Worm (Caenorhabditis elegans) whole organism, L3 larva: Measurements from ENCODE around the gene ceh-13.
A peak's percentile ranks its signal among the peaks of the same experiment; 100 is the strongest.

ENCODE experiments used
- R02D3.7 ChIP-seq: fragments of 150-350 bp; optimal IDR thresholded peaks from 2 replicates; lab custom pipeline; 2014; ENCODE audit warnings: missing biosample characterization, missing genetic modification characterization
- ZK546.5 ChIP-seq: sonication (generic microtip); optimal IDR thresholded peaks from 2 replicates; lab custom pipeline; 2017; ENCODE audit warnings: missing biosample characterization, missing genetic modification characterization
- aly-2 ChIP-seq: fragments of 150-350 bp; optimal IDR thresholded peaks from 2 replicates; lab custom pipeline; 2014; ENCODE audit warnings: missing biosample characterization, missing genetic modification characterization
- ama-1 ChIP-seq: fragments of 150-350 bp; optimal IDR thresholded peaks from 2 replicates; lab custom pipeline; 2018
- ceh-16 ChIP-seq: sonication (generic microtip); optimal IDR thresholded peaks from 2 replicates; lab custom pipeline; 2017; ENCODE audit warnings: missing biosample characterization, missing genetic modification characterization
- ceh-28 ChIP-seq: fragments of 150-350 bp; optimal IDR thresholded peaks from 2 replicates; lab custom pipeline; 2014; ENCODE audit warnings: missing biosample characterization, missing genetic modification reagents, missing genetic modification characterization
- ceh-82 ChIP-seq: fragments of 150-350 bp; optimal IDR thresholded peaks from 2 replicates; lab custom pipeline; 2014; ENCODE audit warnings: missing biosample characterization, missing genetic modification characterization
- egl-27 ChIP-seq: sonication (generic microtip); optimal IDR thresholded peaks from 4 replicates; lab custom pipeline; 2017; ENCODE audit warnings: missing biosample characterization, missing genetic modification reagents, missing genetic modification characterization
- egl-5 ChIP-seq: fragments of 150-350 bp; optimal IDR thresholded peaks from 2 replicates; lab custom pipeline; 2017; ENCODE audit warnings: missing biosample characterization, missing genetic modification reagents, missing genetic modification characterization, inconsistent platforms
- elt-1 ChIP-seq: fragments of 150-350 bp; optimal IDR thresholded peaks from 2 replicates; lab custom pipeline; 2014; ENCODE audit warnings: missing biosample characterization, missing genetic modification characterization
- elt-2 ChIP-seq: sonication (generic microtip); optimal IDR thresholded peaks from 2 replicates; lab custom pipeline; 2016; ENCODE audit warnings: missing genetic modification reagents, mild to moderate bottlenecking, missing genetic modification characterization, missing compliant biosample characterization
- elt-3 ChIP-seq, 3 experiments: fragments of 150-350 bp in 1 of 3; sonication (generic microtip) in 2 of 3; optimal IDR thresholded peaks; 2 replicates in 2 of 3; 4 replicates in 1 of 3; lab custom pipeline; 2014 to 2017; ENCODE audit warnings: missing biosample characterization in 3 of 3, missing genetic modification characterization in 3 of 3
- eor-1 ChIP-seq, 2 experiments: fragments of 150-350 bp; optimal IDR thresholded peaks; 2 replicates each; lab custom pipeline; 2014 to 2018; ENCODE audit warnings: missing biosample characterization in 2 of 2, missing genetic modification characterization in 2 of 2
- fkh-10 ChIP-seq: sonication (generic microtip); optimal IDR thresholded peaks from 2 replicates; lab custom pipeline; 2017; ENCODE audit warnings: missing biosample characterization, missing genetic modification reagents, missing genetic modification characterization
- fos-1 ChIP-seq: fragments of 150-350 bp; optimal IDR thresholded peaks from 2 replicates; lab custom pipeline; 2014; ENCODE audit warnings: missing biosample characterization, missing genetic modification characterization
- hmg-11 ChIP-seq: sonication (generic microtip); optimal IDR thresholded peaks from 2 replicates; lab custom pipeline; 2016; ENCODE audit warnings: missing genetic modification characterization, missing compliant biosample characterization
- jun-1 ChIP-seq: fragments of 150-350 bp; optimal IDR thresholded peaks from 2 replicates; lab custom pipeline; 2014; ENCODE audit warnings: missing biosample characterization, missing genetic modification reagents, missing genetic modification characterization
- lin-15B ChIP-seq: fragments of 150-350 bp; optimal IDR thresholded peaks from 2 replicates; lab custom pipeline; 2014; ENCODE audit warnings: missing biosample characterization, missing genetic modification characterization
- lin-39 ChIP-seq: fragments of 150-350 bp; optimal IDR thresholded peaks from 2 replicates; lab custom pipeline; 2018; ENCODE audit warnings: missing biosample characterization, missing genetic modification reagents, missing genetic modification characterization
- lsy-12 ChIP-seq: sonication (generic microtip); optimal IDR thresholded peaks from 2 replicates; lab custom pipeline; 2016; ENCODE audit warnings: mild to moderate bottlenecking, missing genetic modification characterization, missing compliant biosample characterization
- mdl-1 ChIP-seq: fragments of 150-350 bp; optimal IDR thresholded peaks from 2 replicates; lab custom pipeline; 2014; ENCODE audit warnings: missing biosample characterization, missing genetic modification characterization
- nfya-1 ChIP-seq: sonication (generic microtip); optimal IDR thresholded peaks from 2 replicates; lab custom pipeline; 2017; ENCODE audit warnings: missing genetic modification characterization, mild to moderate bottlenecking, missing compliant biosample characterization, antibody characterized with exemption, moderate library complexity; ENCODE audit not compliant: insufficient read depth
- nhr-11 ChIP-seq: fragments of 150-350 bp; optimal IDR thresholded peaks from 2 replicates; lab custom pipeline; 2014; ENCODE audit warnings: missing biosample characterization, missing genetic modification characterization
- nhr-12 ChIP-seq: fragments of 150-350 bp; optimal IDR thresholded peaks from 2 replicates; lab custom pipeline; 2014; ENCODE audit warnings: missing biosample characterization, missing genetic modification characterization
- nhr-23 ChIP-seq: fragments of 150-350 bp; optimal IDR thresholded peaks from 2 replicates; lab custom pipeline; 2014; ENCODE audit warnings: missing biosample characterization, missing genetic modification reagents, missing genetic modification characterization
- nhr-25 ChIP-seq: sonication (generic microtip); optimal IDR thresholded peaks from 2 replicates; lab custom pipeline; 2017; ENCODE audit warnings: missing biosample characterization, missing genetic modification characterization
- nhr-67 ChIP-seq: fragments of 150-350 bp; optimal IDR thresholded peaks from 2 replicates; lab custom pipeline; 2014; ENCODE audit warnings: missing biosample characterization, missing genetic modification characterization
- nhr-77 ChIP-seq: fragments of 150-350 bp; optimal IDR thresholded peaks from 2 replicates; lab custom pipeline; 2014; ENCODE audit warnings: missing biosample characterization, missing genetic modification characterization
- pha-4 ChIP-seq: fragments of 150-350 bp; optimal IDR thresholded peaks from 2 replicates; lab custom pipeline; 2014; ENCODE audit warnings: missing biosample characterization, missing genetic modification reagents, missing genetic modification characterization
- pqm-1 ChIP-seq: fragments of 150-350 bp; optimal IDR thresholded peaks from 2 replicates; lab custom pipeline; 2017; ENCODE audit warnings: missing biosample characterization, missing genetic modification characterization, inconsistent platforms
- skn-1 ChIP-seq: fragments of 150-350 bp; optimal IDR thresholded peaks from 2 replicates; lab custom pipeline; 2014; ENCODE audit warnings: missing biosample characterization, missing genetic modification characterization
- snpc-4 ChIP-seq: fragments of 150-350 bp; optimal IDR thresholded peaks from 2 replicates; lab custom pipeline; 2014; ENCODE audit warnings: missing biosample characterization, missing genetic modification characterization
- unc-62 ChIP-seq: fragments of 150-350 bp; sonication (generic microtip); optimal IDR thresholded peaks from 4 replicates; lab custom pipeline; 2014; ENCODE audit warnings: missing biosample characterization, missing genetic modification reagents, missing genetic modification characterization
- ztf-11 ChIP-seq: fragments of 150-350 bp; optimal IDR thresholded peaks from 2 replicates; lab custom pipeline; 2014; ENCODE audit warnings: missing biosample characterization, missing genetic modification characterization

ceh-13 gene

DNA sequence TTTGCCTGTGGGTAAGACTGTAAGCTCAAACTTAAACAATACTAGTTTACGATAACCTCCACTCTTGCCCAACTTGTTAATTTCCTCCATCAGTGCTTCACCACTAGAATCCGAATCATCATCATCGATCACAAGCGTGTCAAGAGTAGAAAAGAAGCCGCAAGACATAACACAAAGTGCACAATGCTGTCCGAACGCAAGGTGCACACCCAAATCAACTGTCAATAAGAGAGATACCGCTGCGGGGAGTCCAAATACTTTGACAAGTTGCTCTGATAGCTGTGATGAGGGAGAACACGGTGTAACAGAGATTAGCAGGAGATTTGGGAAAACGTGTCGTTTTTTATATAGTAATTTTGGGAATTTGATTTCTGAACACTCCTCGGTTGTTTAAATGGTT, 24.1 kb upstream of the ceh-13 start:
- no peak for TF ChIP-seq snpc-4 (tag; lab: Kevin White, UChicago)
- TF ChIP-seq pqm-1, result no peak
- no peak for TF ChIP-seq nhr-67 (tag; lab: Kevin White, UChicago)
- TF ChIP-seq hmg-11 (tag; lab: Kevin White, UChicago), result no peak
- no peak for TF ChIP-seq lsy-12 (tag; lab: Kevin White, UChicago)
- no peak for TF ChIP-seq R02D3.7 (tag; lab: Kevin White, UChicago)
- no peak for TF ChIP-seq elt-1
- TF ChIP-seq egl-27 (tag; lab: Kevin White, UChicago), result no peak
- no peak for TF ChIP-seq nhr-25 (tag; lab: Kevin White, UChicago)
- no peak for TF ChIP-seq nhr-23
- no peak for TF ChIP-seq unc-62 (GFP tag; lab: Kevin White, UChicago)
- no peak for TF ChIP-seq skn-1 (tag; lab: Kevin White, UChicago)
- TF ChIP-seq mdl-1, result no peak

DNA sequence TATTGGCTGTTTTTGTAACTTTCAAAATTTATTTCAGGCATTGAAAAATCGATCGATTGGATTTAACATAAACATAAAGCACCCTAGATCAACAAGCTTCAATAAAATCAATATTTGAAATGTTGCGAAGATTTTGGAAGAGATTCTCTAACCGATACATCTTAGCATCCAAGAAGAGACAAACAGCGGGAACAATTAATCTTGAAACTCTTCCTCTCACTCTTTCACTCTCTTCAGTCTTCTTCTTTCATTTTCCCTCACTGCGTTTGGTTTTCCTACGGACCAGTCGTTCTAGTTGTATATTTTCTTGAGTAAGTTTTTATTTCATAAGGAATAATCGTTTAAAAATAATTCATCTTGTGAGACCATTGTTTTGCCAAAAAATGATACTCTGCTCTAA, 22.4 kb upstream of the ceh-13 start:
- TF ChIP-seq ceh-28 (tag; lab: Kevin White, UChicago), result peak; percentile 17
- no peak for TF ChIP-seq fkh-10 (GFP tag; lab: Kevin White, UChicago)

DNA sequence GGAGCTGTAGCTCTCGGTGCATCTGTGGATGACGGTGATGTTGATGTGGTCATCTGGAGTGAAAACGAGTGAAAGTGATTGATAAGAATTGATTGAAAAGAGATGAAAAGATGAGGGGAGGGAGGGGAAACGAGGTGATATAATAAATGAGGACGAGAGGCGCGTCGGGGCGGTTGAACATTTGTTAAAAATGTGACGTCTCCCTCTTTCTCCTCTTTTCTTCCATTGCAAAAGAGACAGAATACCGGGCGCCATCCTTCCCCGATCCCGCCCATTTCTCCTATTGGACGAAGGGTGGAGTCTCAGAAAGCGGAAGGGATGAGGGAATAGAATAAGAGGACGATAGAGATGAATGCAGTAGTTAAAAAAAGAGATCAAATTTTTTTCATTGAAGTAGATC, 20.8 kb upstream of the ceh-13 start:
- TF ChIP-seq lsy-12 (tag; lab: Kevin White, UChicago) (peak; percentile 1), nhr-25 (tag; lab: Kevin White, UChicago) (peak; percentile 47), ZK546.5 (tag; lab: Kevin White, UChicago) (no peak), lin-15B (tag; lab: Kevin White, UChicago) (no peak), hmg-11 (tag; lab: Kevin White, UChicago) (no peak), aly-2 (tag; lab: Kevin White, UChicago) (no peak), nhr-77 (no peak), eor-1 (tag; optimal IDR thresholded peaks at IDR 0.05; lab: Kevin White, UChicago) (no peak), nhr-12 (tag; lab: Kevin White, UChicago) (no peak), elt-2 (no peak), mdl-1 (no peak), nfya-1 (tag; lab: Kevin White, UChicago) (peak; percentile 99), ceh-82 (tag; lab: Kevin White, UChicago) (no peak), elt-1 (peak; percentile 51), nhr-11 (tag; lab: Kevin White, UChicago) (no peak), ceh-16 (no peak), ceh-28 (tag; lab: Kevin White, UChicago) (peak; percentile 34), ztf-11 (no peak), unc-62 (GFP tag; lab: Kevin White, UChicago) (peak; percentile 80), fkh-10 (GFP tag; lab: Kevin White, UChicago) (no peak), lin-39 (tag; lab: Kevin White, UChicago) (no peak), jun-1 (tag; lab: Kevin White, UChicago) (no peak), pqm-1 (no peak)

DNA sequence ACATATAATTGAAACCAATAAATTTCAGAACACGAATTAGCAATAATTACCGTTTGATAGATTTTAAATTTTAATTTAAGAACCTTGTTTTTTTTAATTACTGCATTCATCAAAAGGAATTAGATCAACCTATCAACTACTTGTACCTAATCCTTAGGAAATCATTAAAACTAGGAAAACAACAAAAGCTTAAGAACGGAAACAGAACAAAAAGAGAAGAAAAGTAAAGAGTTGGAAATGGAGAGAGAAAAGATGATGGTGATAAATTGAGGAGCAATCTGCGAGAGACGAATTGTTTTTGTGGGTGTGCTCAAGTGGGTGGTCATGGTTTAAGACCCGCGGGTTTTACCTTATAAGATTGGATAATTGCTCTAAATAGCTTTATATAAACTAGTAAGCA, 20.1 kb upstream of the ceh-13 start:
- TF ChIP-seq pha-4 (tag; lab: Kevin White, UChicago) (no peak), fos-1 (tag; lab: Kevin White, UChicago) (no peak), aly-2 (tag; lab: Kevin White, UChicago) (no peak), ceh-28 (tag; lab: Kevin White, UChicago) (no peak), ceh-16 (no peak), nhr-77 (no peak), ama-1 (lab: Kevin White, UChicago) (no peak), jun-1 (tag; lab: Kevin White, UChicago) (no peak), egl-5 (tag; lab: Kevin White, UChicago) (no peak), elt-3 (tag; optimal IDR thresholded peaks at IDR 0.05; lab: Kevin White, UChicago) (no peak)

DNA sequence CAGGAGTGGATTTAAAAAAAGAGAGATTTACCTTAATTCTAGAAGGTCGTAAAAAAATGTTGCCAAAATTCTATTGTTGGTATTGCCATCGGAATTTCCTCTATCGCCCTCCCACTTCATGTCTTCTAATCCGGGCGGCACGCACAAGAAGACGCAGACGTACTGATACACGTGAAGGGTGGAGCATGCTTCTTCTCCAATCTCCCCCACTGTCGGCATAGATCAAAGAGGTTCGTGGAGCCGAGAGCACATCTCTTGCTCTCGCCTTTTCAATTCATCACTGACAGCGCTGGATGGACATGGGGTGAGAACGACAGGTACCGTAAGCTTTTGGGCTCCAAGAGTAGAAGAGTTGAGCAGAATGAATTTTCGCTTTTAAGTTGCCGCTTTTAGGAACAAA, 18.9 kb upstream of the ceh-13 start, which contains the start of gene lin-39:
TSS of gene lin-39 (minus strand) at position 74 of the 400 bp plus-strand sequence.
- TF ChIP-seq nhr-67 (tag; lab: Kevin White, UChicago), result no peak
- peak; percentile 53 for TF ChIP-seq nfya-1 (tag; lab: Kevin White, UChicago)
